Worm (Caenorhabditis elegans): ENCODE measurements around the gene F22F7.8.

DNA sequence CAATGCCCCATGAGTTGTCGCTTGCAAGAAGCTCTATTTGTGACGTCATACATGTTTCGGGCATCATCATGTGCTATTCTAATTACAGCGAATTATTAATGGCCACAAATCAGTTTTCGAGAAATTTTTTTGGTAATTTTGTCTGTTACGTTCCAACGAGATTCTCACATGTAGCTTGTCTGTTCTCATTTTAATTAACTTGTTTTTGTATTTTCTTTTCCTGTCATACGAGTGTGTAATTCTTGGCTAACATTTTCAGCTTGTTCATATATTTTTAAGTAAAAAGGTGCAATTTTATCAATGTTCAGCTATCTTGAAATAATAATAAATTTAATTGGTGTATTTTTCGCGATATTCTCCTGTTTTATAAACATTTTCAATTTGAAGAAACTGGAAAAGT is 33.5 kb upstream of the F22F7.8 start, which contains the start of gene srbc-21:
- TF ChIP-seq hmg-4 (GFP tag; optimal IDR thresholded peaks at IDR 0.05) (no peak), pes-1 (GFP tag; IDR thresholded peaks at IDR 0.05) (no peak), flt-1 (GFP tag; IDR thresholded peaks at IDR 0.05) (no peak), hmbx-1 (tag; optimal IDR thresholded peaks at IDR 0.05) (no peak), ets-7 (tag; optimal IDR thresholded peaks at IDR 0.05) (no peak), B0310.2 (tag; optimal IDR thresholded peaks at IDR 0.05) (no peak)
